Worm (Caenorhabditis elegans): ENCODE measurements around the gene nspc-20.

DNA sequence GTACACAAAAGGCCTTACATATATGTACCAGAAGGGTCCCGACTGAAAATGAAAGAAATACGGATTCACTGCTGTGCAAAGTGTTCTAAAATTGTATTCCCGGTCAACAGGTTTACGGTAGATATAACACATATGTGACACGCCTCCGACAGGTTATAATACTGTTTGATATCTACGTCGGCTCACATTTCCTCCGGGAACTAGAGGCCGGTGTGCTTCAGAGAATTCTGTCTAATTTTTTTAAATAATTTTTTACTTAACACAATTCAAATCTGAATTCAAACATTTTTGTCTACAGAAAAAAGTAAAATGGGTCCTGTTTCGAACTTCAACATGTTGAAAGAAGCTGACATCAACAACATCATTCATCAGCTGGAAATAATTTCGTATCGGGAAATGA lies 13.2 kb upstream of the nspc-20 start, which contains the start of gene T24C2.3:
- TF ChIP-seq flt-1 (GFP tag; IDR thresholded peaks at IDR 0.05) (no peak), ztf-23 (GFP tag; IDR thresholded peaks at IDR 0.05) (no peak), ref-1 (GFP tag; conservative IDR thresholded peaks at IDR 0.05) (no peak), ztf-29 (GFP tag; IDR thresholded peaks at IDR 0.05) (no peak), tab-1 (GFP tag; IDR thresholded peaks at IDR 0.05) (no peak), T22C8.4 (GFP tag; IDR thresholded peaks at IDR 0.05) (no peak), med-1 (GFP tag; optimal IDR thresholded peaks at IDR 0.05; ENCODE audit: insufficient read depth) (no peak), cog-1 (tag; optimal IDR thresholded peaks at IDR 0.05) (no peak), klf-2 (GFP tag; conservative IDR thresholded peaks at IDR 0.05) (no peak)
